Worm (Caenorhabditis elegans): ENCODE data around the gene oct-2.

DNA sequence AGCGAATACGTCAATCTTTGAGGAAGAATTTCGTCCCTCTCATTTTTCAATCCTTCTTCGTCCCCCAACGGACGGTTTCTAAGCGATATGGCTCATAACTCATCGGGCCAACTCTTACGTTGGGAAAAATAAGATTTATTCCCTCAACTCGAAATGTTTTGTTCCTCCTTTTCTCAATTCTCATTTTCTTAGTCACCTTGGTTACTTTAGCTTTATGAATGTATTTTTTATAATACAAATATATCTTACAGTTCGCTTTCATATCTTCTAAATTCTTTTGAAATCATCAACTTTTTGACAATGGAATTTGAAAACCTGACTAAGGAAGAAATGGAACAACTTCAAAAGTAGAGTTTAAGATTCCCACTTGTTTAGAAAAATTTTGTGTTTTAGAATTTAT, 16.8 kb upstream of the oct-2 start, which contains the start of gene npr-9:
- TF ChIP-seq lin-39 (tag; optimal IDR thresholded peaks at IDR 0.05), result no peak
- no peak for TF ChIP-seq zag-1 (tag; optimal IDR thresholded peaks at IDR 0.05)

Data from whole organism, L4 larva.